Fruit fly (Drosophila melanogaster): ENCODE measurements around the gene Eig71Ej.

Gene Eig71Ej

DNA sequence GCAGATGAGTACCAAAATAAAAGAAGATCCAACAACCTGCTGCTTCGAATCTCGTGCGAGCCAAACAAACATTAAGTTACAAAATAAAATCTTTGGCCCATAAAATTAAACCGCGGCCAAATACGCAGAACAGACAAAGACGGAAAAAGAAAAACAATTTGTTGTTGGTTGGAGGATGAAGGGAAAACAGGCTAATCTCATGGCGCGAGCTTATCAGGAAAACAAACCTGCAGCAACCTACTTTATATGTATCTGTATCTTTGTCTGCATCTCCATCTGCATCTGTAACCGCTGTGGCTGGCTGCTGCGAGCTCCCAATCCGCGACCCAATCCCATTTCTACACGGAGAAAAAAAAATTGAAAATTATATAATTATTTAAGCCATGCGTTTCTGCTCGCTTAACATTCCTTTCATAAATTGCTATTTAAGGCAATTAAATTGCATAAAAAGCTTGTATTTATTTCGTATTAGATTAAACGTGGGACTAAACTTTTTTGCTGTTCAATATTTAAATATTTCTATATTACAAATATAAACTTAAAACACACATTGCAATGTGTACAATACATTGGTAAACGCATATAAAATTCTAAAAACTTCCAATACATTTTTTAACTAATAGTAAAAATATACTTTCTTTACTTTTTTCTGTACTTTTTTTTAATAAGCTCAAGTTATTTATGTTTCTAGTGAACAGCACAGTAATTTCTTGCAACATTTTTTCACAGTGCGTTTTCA is 32.1 kb upstream of the Eig71Ej start (continued):
- TF ChIP-seq CG3032 (tag; optimal IDR thresholded peaks at IDR 0.05) (no peak), CG6163 (GFP tag; IDR thresholded peaks at IDR 0.05) (no peak), CG8119 (GFP tag; IDR thresholded peaks at IDR 0.05) (no peak), lz (GFP tag; optimal IDR thresholded peaks at IDR 0.05) (no peak), CG15336 (GFP tag; IDR thresholded peaks at IDR 0.05) (0 out of 2 replicates have a peak, but pooled peaks have one; percentile 8), fkh (GFP tag; optimal IDR thresholded peaks at IDR 0.05) (no peak), CG8319 (GFP tag; optimal IDR thresholded peaks at IDR 0.05) (no peak), CG6854 (GFP tag; optimal IDR thresholded peaks at IDR 0.05) (no peak), Eip78C (GFP tag) (peak; percentile 87), OdsH (GFP tag; optimal IDR thresholded peaks at IDR 0.05) (peak; percentile 56), CG4318 (GFP tag; optimal IDR thresholded peaks at IDR 0.05) (peak; percentile 40), fd59A (GFP tag; optimal IDR thresholded peaks at IDR 0.05) (no peak), CG3919 (GFP tag; optimal IDR thresholded peaks at IDR 0.05) (peak; percentile 52), CG32006 (GFP tag; optimal IDR thresholded peaks at IDR 0.05) (peak; percentile 70), CG6792 (GFP tag; optimal IDR thresholded peaks at IDR 0.05) (peak; percentile 33), CG6276 (GFP tag; optimal IDR thresholded peaks at IDR 0.05) (peak; percentile 41), salr (GFP tag; optimal IDR thresholded peaks at IDR 0.05) (peak in 1 of 2 experiments; percentile 51)

- TF ChIP-seq Gug (GFP tag; IDR thresholded peaks at IDR 0.05) (no peak), CG8319 (GFP tag; optimal IDR thresholded peaks at IDR 0.05) (no peak), CG34406 (GFP tag; optimal IDR thresholded peaks at IDR 0.05) (no peak), CG7368 (GFP tag; optimal IDR thresholded peaks at IDR 0.05) (no peak), topi (GFP tag; optimal IDR thresholded peaks at IDR 0.05) (no peak), Eip78C (GFP tag) (no peak), CG6163 (GFP tag; IDR thresholded peaks at IDR 0.05) (no peak), pdm3 (GFP tag; optimal IDR thresholded peaks at IDR 0.05) (no peak), Ets96B (tag; optimal IDR thresholded peaks at IDR 0.05) (no peak), Ets21C (GFP tag; optimal IDR thresholded peaks at IDR 0.05) (no peak), Hr38 (GFP tag; optimal IDR thresholded peaks at IDR 0.05) (no peak), CG4318 (GFP tag; optimal IDR thresholded peaks at IDR 0.05) (no peak), vri (GFP tag; optimal IDR thresholded peaks at IDR 0.05) (no peak), ss (GFP tag; optimal IDR thresholded peaks at IDR 0.05) (no peak), CG16779 (tag; optimal IDR thresholded peaks at IDR 0.05) (no peak), CG8119 (GFP tag; IDR thresholded peaks at IDR 0.05) (no peak), acj6 (GFP tag; optimal IDR thresholded peaks at IDR 0.05) (no peak)
Measured at dm6 chr3L:15692388-15692787, 31.6 kb upstream of the Eig71Ej start.

DNA sequence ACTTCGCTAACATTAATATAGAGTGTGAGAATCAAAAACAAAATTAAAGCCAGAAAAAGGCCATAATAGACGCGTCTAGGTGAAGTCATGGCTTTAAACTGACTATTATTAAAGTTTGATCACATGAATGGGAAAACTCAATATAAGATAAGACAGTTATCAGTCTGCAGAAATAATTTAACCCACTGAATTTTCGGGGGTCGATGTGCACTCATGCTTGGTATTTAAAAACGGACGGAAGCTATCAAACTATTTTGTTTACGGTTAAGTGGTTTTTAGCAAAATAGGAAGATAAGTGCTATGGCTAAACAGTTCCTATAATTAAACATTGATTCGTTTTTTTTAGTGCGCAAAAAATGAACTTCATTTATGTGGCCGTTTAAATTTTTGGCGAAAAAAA is 31.2 kb upstream of the Eig71Ej start, which contains the start of gene CG34451:
CG34451 (minus strand) TSS at position 101 of the 400 bp plus-strand sequence.
- TF ChIP-seq CG3919 (GFP tag; optimal IDR thresholded peaks at IDR 0.05): no peak
- TF ChIP-seq dac (GFP tag; optimal IDR thresholded peaks at IDR 0.05): no peak
- no peak for TF ChIP-seq acj6 (GFP tag; optimal IDR thresholded peaks at IDR 0.05)
- TF ChIP-seq CG6854 (GFP tag; optimal IDR thresholded peaks at IDR 0.05): no peak
- no peak for TF ChIP-seq Hr4 (GFP tag; optimal IDR thresholded peaks at IDR 0.05)
- no peak for TF ChIP-seq CG6276 (GFP tag; optimal IDR thresholded peaks at IDR 0.05)
- no peak for TF ChIP-seq CG6808 (GFP tag; optimal IDR thresholded peaks at IDR 0.05)
- no peak for TF ChIP-seq net (GFP tag; optimal IDR thresholded peaks at IDR 0.05)
- no peak for TF ChIP-seq CG8632 (GFP tag; optimal IDR thresholded peaks at IDR 0.05)
